Worm (Caenorhabditis elegans) whole organism, midembryonic: ENCODE results near the gene srab-8.
A peak's percentile ranks its signal among the peaks of the same experiment; 100 is the strongest.

ENCODE experiments used
- T22C8.4 ChIP-seq: fragments of 200-800 bp; sonication (Bioruptor generic); IDR thresholded peaks from 2 replicates; pipeline ENCODE4 v1.3.6; 2022; ENCODE audit warnings: missing genetic modification characterization, missing compliant biosample characterization
- cog-1 ChIP-seq: sonication (generic microtip); optimal IDR thresholded peaks from 2 replicates; lab custom pipeline; 2016; ENCODE audit warnings: missing genetic modification characterization, missing compliant biosample characterization
- flt-1 ChIP-seq: fragments of 200-800 bp; sonication (Bioruptor generic); IDR thresholded peaks from 2 replicates; pipeline ENCODE4 v1.3.6; 2022; ENCODE audit warnings: missing genetic modification characterization, missing compliant biosample characterization
- klf-2 ChIP-seq: fragments of 200-800 bp; sonication (Bioruptor generic); conservative IDR thresholded peaks from 2 replicates; pipeline ENCODE4 v1.3.6; 2022; ENCODE audit warnings: missing genetic modification reagents, missing genetic modification characterization, missing compliant biosample characterization
- med-1 ChIP-seq: sonication (generic microtip); optimal IDR thresholded peaks from 2 replicates; lab custom pipeline; 2017; ENCODE audit warnings: missing genetic modification characterization, mild to moderate bottlenecking, missing compliant biosample characterization, antibody characterized with exemption, missing genetic modification reagents; ENCODE audit not compliant: insufficient read depth
- ref-1 ChIP-seq: fragments of 200-800 bp; sonication (Bioruptor generic); conservative IDR thresholded peaks from 2 replicates; pipeline ENCODE4 v1.3.6; 2022; ENCODE audit warnings: missing genetic modification reagents, missing genetic modification characterization, missing compliant biosample characterization
- tab-1 ChIP-seq: fragments of 200-800 bp; sonication (Bioruptor generic); IDR thresholded peaks from 2 replicates; pipeline ENCODE4 v1.3.6; 2022; ENCODE audit warnings: missing genetic modification characterization, missing compliant biosample characterization
- ztf-23 ChIP-seq: fragments of 200-800 bp; sonication (Bioruptor generic); IDR thresholded peaks from 2 replicates; pipeline ENCODE4 v1.3.6; 2022; ENCODE audit warnings: missing genetic modification reagents, missing genetic modification characterization, missing compliant biosample characterization
- ztf-29 ChIP-seq: fragments of 200-800 bp; sonication (Bioruptor generic); IDR thresholded peaks from 2 replicates; pipeline ENCODE4 v1.3.6; 2022; ENCODE audit warnings: missing genetic modification reagents, missing genetic modification characterization, missing compliant biosample characterization

srab-8 gene

ce11 chrV:3165438-3165837 is 10.8 kb upstream of the srab-8 start, which contains the start of gene C36C5.14:
TSS of gene C36C5.14 (minus strand) at chrV:3165538.
- TF ChIP-seq klf-2 (GFP tag; lab: Robert Waterston, UW) (no peak), flt-1 (no peak), cog-1 (no peak), ztf-29 (GFP tag; lab: Robert Waterston, UW) (no peak), ref-1 (GFP tag; lab: Robert Waterston, UW) (no peak), T22C8.4 (GFP tag; lab: Robert Waterston, UW) (no peak), ztf-23 (GFP tag; lab: Robert Waterston, UW) (no peak), med-1 (no peak), tab-1 (no peak)

DNA sequence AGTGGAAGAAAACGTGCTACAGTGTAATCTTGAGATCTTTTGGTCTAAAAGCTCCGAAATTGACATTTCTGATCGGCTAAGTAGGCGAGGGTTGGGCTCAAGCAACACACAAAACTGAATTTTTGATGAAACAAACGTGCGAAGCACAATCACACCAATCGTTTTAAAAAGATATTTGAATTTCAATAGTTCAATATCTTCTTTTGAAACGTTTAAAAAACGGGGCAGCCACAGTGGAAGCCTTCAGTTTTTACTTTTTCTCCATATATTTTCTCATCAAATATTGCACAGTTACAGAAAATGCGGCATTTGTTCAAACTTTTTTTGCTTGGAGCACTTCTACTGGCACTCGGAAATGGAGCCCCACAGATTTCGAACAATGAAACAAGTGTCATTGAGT is 10.0 kb upstream of the srab-8 start, which contains the start of gene C36C5.4:
Gene C36C5.4 (plus strand): TSS at position 301 of the 400 bp plus-strand sequence.
- TF ChIP-seq tab-1 = no peak
- TF ChIP-seq flt-1 = no peak
- no peak for TF ChIP-seq med-1
- no peak for TF ChIP-seq ztf-29 (GFP tag; lab: Robert Waterston, UW)
- no peak for TF ChIP-seq T22C8.4 (GFP tag; lab: Robert Waterston, UW)
- TF ChIP-seq ztf-23 (GFP tag; lab: Robert Waterston, UW) = no peak
- no peak for TF ChIP-seq cog-1
- no peak for TF ChIP-seq klf-2 (GFP tag; lab: Robert Waterston, UW)
- TF ChIP-seq ref-1 (GFP tag; lab: Robert Waterston, UW) = no peak

ce11 chrV:3168650-3169049 is 7.6 kb upstream of the srab-8 start, which contains the start of gene C36C5.15:
TSS of gene C36C5.15 (minus strand) at chrV:3168750.
- TF ChIP-seq ztf-29 (GFP tag; lab: Robert Waterston, UW) = no peak
- TF ChIP-seq tab-1 = no peak
- TF ChIP-seq ztf-23 (GFP tag; lab: Robert Waterston, UW) = no peak
- TF ChIP-seq klf-2 (GFP tag; lab: Robert Waterston, UW) = no peak
- TF ChIP-seq med-1 = no peak
- no peak for TF ChIP-seq T22C8.4 (GFP tag; lab: Robert Waterston, UW)
- no peak for TF ChIP-seq flt-1
- no peak for TF ChIP-seq ref-1 (GFP tag; lab: Robert Waterston, UW)
- no peak for TF ChIP-seq cog-1

- TF ChIP-seq T22C8.4 (GFP tag; lab: Robert Waterston, UW) = no peak
- TF ChIP-seq ztf-29 (GFP tag; lab: Robert Waterston, UW) = no peak
- TF ChIP-seq flt-1 = no peak
- no peak for TF ChIP-seq cog-1
- no peak for TF ChIP-seq tab-1
- TF ChIP-seq klf-2 (GFP tag; lab: Robert Waterston, UW) = no peak
- no peak for TF ChIP-seq ref-1 (GFP tag; lab: Robert Waterston, UW)
- TF ChIP-seq ztf-23 (GFP tag; lab: Robert Waterston, UW) = no peak
- TF ChIP-seq med-1 = no peak
Measured at ce11 chrV:3169838-3170237, 6.4 kb upstream of the srab-8 start, which contains the start of gene srbc-6. TSS of gene srbc-6 (plus strand) at chrV:3170138.

- TF ChIP-seq ztf-29 (GFP tag; lab: Robert Waterston, UW) (no peak), T22C8.4 (GFP tag; lab: Robert Waterston, UW) (peak; percentile 57; the same call in 1 of the 2 replicates)
Measured at ce11 chrV:3171625-3172024, 4.6 kb upstream of the srab-8 start.

DNA sequence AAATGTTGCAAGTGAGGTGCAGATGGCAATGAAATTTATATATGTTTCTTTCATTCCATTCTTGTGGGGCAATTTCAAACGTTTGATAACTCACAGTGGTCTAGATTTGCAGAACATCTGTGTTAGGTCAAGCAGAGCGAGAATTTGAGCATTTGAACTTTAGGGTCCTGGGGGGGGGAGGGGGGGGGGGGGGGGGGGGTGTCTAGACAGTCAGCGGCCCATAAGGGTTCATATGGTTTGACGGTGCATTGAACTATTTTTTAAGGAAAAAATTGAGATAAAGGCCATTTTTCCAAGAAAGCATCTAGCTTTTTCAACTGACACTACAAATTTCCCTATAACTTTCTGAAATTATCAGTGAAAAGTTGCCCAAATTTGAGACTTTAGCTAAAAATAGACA is 9.6 kb downstream of the srab-8 start:
- no peak for TF ChIP-seq tab-1
- TF ChIP-seq flt-1 = no peak
- TF ChIP-seq med-1 = no peak
- TF ChIP-seq cog-1 = no peak
- TF ChIP-seq T22C8.4 (GFP tag; lab: Robert Waterston, UW) = no peak
- no peak for TF ChIP-seq klf-2 (GFP tag; lab: Robert Waterston, UW)

ce11 chrV:3188043-3188442 is 11.8 kb downstream of the srab-8 start, which contains the start of gene lag-2:
TSS of gene lag-2 (plus strand) at chrV:3188343.
- no peak for TF ChIP-seq ztf-23 (GFP tag; lab: Robert Waterston, UW)
- no peak for TF ChIP-seq flt-1
- TF ChIP-seq tab-1 = no peak

DNA sequence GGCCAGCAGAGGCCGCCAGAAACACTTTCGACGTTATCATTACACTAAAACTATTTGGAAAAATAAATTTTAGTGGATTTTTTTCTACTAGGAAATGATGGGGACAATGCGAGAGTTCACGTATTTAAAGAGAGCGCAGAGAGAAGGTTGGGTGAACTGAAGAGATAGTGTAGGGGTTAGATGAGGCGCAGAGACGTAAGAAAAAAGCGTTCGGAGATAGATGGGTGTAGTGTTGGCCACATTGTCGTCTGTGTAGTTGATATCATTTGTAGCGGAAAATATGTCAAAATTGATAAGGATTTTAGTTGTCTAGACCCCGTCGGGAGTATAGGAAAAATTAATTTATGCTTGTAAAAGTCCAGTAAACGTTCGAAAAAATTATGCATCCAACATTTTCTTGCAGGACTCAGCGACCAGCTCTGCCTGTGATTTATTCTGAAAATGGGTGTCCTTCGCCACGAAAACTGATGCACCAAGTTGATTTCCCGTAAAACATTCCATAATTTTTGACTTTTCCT is 16.9 kb downstream of the srab-8 start, which contains the start of the genes Y73C8B.3 and Y73C8B.9:
Gene Y73C8B.3 (minus strand): TSS at position 147 of the 518 bp plus-strand sequence.
Gene Y73C8B.9 (plus strand): TSS at position 468 of the 518 bp plus-strand sequence.
- TF ChIP-seq ref-1 (GFP tag; lab: Robert Waterston, UW) = no peak
- TF ChIP-seq T22C8.4 (GFP tag; lab: Robert Waterston, UW) = no peak
- no peak for TF ChIP-seq flt-1
- no peak for TF ChIP-seq ztf-29 (GFP tag; lab: Robert Waterston, UW)

DNA sequence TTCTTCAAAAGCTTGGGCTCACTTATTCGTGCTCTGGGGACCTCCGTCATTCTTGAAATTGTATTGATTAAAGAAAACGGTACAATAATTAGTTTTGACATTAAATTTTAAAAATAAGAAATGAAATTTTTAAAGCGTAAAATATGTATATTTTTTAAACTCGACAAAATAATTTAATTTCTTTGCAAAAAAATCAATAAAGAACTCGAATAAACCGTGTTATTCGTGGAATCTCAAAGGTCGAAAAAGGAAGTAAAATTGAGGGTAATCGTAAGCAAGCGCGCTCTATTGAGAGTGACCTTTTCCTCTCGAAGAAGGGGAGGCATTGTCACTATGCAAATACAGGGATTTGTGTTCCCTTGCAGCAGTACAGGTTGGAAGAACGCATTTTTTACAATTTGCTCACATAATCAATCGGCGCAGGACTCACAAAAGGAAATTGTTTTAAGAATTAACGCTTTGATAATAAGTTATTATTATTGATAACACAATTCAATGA is 18.7 kb downstream of the srab-8 start, which contains the start of gene Y73C8B.2:
Gene Y73C8B.2 (minus strand): TSS at position 51 of the 499 bp plus-strand sequence.
- TF ChIP-seq ztf-23 (GFP tag; lab: Robert Waterston, UW) (no peak), ztf-29 (GFP tag; lab: Robert Waterston, UW) (no peak), flt-1 (no peak; the same call in 1 of the 2 replicates), T22C8.4 (GFP tag; lab: Robert Waterston, UW) (no peak), ref-1 (GFP tag; lab: Robert Waterston, UW) (no peak), med-1 (no peak), klf-2 (GFP tag; lab: Robert Waterston, UW) (no peak), cog-1 (peak; percentile 5)

ce11 chrV:3195814-3196213 is 19.6 kb downstream of the srab-8 start:
- TF ChIP-seq ref-1 (GFP tag; lab: Robert Waterston, UW) = no peak
- TF ChIP-seq ztf-29 (GFP tag; lab: Robert Waterston, UW) = no peak
- TF ChIP-seq tab-1 = no peak
- TF ChIP-seq flt-1 = no peak
- TF ChIP-seq med-1 = no peak
- TF ChIP-seq T22C8.4 (GFP tag; lab: Robert Waterston, UW) = no peak
- TF ChIP-seq cog-1 = no peak
